Worm (Caenorhabditis elegans) whole organism, L4/young adult: ENCODE data around the gene C43D7.8.

ENCODE experiments used
- W03F9.2 ChIP-seq: fragments of 150-350 bp; optimal IDR thresholded peaks from 2 replicates; lab custom pipeline; 2014; ENCODE audit warnings: missing biosample characterization, missing genetic modification characterization
- dao-5 ChIP-seq: sonication (generic microtip); optimal IDR thresholded peaks from 2 replicates; lab custom pipeline; 2016; ENCODE audit warnings: missing genotype, missing genetic modification characterization, moderate library complexity, missing compliant biosample characterization

DNA sequence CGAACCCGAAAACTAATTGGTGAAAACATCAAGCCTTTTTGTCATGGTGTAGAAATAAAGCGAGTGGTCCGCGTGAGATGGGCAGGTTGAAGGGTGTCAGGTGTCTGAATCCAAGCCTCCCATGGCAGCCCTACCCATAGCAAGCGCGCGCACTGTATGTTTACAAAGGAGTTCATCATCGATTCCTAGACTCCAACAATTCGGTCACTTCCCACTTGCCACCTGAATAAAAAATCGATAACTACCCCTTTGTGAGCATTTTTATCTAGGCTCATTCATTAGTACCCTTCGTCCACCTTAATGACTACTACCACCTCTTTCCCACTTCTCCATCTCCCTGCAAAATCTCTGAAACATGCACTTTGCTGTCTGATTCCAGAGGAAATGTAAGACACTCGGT is 1.7 kb upstream of the C43D7.8 start, which contains the start of gene fbxb-64:
- no peak for TF ChIP-seq W03F9.2 (tag; lab: Kevin White, UChicago)
- no peak for TF ChIP-seq dao-5 (tag; lab: Kevin White, UChicago)
